Worm (Caenorhabditis elegans): ENCODE data around the gene taf-11.3.

DNA sequence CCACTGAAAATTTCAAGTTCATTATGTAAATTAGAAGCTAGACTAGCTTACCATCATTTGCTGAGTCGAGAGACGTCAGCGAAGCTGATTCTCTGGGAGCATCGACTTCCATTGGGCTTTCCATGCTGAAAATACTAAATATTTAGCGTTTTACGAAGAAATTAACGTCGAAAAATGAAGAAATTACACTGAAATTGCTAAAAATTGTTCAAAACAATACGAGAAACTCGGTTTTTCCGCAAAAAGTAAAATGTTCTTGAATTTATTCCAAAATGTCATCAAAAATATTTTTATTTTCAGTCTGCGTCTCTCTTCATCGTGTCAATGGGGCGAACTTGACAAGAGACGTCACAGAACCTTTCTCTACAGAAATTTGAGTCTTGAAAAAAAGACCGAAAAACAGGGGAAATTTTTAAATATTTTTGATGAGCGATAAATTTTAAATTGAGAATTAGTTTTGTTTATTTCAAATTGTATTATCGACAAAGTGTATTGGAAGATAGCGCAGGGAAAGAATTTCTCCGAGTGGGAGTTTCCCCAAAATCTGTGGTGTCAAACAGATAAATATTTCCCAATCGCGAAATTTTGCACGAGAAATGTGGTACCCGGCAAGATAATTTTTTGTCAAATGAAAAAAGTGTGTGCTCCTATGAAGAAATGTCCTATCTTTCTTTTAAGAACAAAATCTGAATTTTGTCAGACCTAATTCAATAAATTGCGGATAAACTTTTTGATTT, 44.5 kb downstream of the taf-11.3 start, which contains the start of gene ecps-1:
- TF ChIP-seq unc-3 (GFP tag; conservative IDR thresholded peaks at IDR 0.05) (peak; percentile 44; the same call in 1 of the 2 replicates), unc-3 (tag; optimal IDR thresholded peaks at IDR 0.05) (no peak), elt-4 (tag; optimal IDR thresholded peaks at IDR 0.05) (no peak), pqm-1 (tag; optimal IDR thresholded peaks at IDR 0.05) (peak; percentile 70), pha-4 (tag; optimal IDR thresholded peaks at IDR 0.05) (no peak), ceh-2 (tag; optimal IDR thresholded peaks at IDR 0.05) (peak; percentile 87), fkh-10 (GFP tag; optimal IDR thresholded peaks at IDR 0.05) (no peak), C08G9.2 (tag; optimal IDR thresholded peaks at IDR 0.05) (peak; percentile 97), syd-9 (tag; optimal IDR thresholded peaks at IDR 0.05) (no peak), pha-2 (tag; optimal IDR thresholded peaks at IDR 0.05) (no peak), ceh-18 (tag; optimal IDR thresholded peaks at IDR 0.05) (peak; percentile 30), che-1 (tag; optimal IDR thresholded peaks at IDR 0.05) (no peak), ama-1 (optimal IDR thresholded peaks at IDR 0.05) (no peak)

Data from whole organism, late embryonic.